Worm (Caenorhabditis elegans) whole organism, young adult: ENCODE results near the gene tag-124.
A peak's percentile ranks its signal among the peaks of the same experiment; 100 is the strongest.

Experiments used
- B0019.2 ChIP-seq: fragments of 200-800 bp; sonication (Bioruptor generic); conservative IDR thresholded peaks from 2 replicates; pipeline ENCODE4 v1.3.6; 2022; ENCODE audit warnings: missing genetic modification reagents, missing genetic modification characterization, missing compliant biosample characterization
- B0035.1 ChIP-seq: sonication (generic microtip); optimal IDR thresholded peaks from 2 replicates; lab custom pipeline; 2016; ENCODE audit warnings: missing genetic modification characterization, mild to moderate bottlenecking, missing compliant biosample characterization, missing genotype, missing genetic modification reagents
- D2030.7 ChIP-seq: fragments of 200-800 bp; sonication (Bioruptor generic); IDR thresholded peaks from 2 replicates; pipeline ENCODE4 v1.3.6; 2022; ENCODE audit warnings: missing genetic modification reagents, missing genetic modification characterization, missing compliant biosample characterization
- F39B2.1 ChIP-seq: fragments of 200-800 bp; sonication (Bioruptor generic); IDR thresholded peaks from 2 replicates; pipeline ENCODE4 v1.3.6; 2022; ENCODE audit warnings: missing genetic modification reagents, missing genetic modification characterization, missing compliant biosample characterization
- F49E8.2 ChIP-seq: sonication (generic microtip); optimal IDR thresholded peaks from 3 replicates; lab custom pipeline; 2017; ENCODE audit warnings: missing genetic modification characterization, mild to moderate bottlenecking, missing compliant biosample characterization, antibody characterized with exemption, moderate library complexity; ENCODE audit not compliant: insufficient read depth
- F52B5.7 ChIP-seq: sonication (generic microtip); optimal IDR thresholded peaks from 2 replicates; lab custom pipeline; 2016; ENCODE audit warnings: mild to moderate bottlenecking, missing genetic modification characterization, missing compliant biosample characterization
- Y53F4B.3 ChIP-seq: fragments of 200-800 bp; sonication (Bioruptor generic); IDR thresholded peaks from 2 replicates; pipeline ENCODE4 v1.3.6; 2022; ENCODE audit warnings: missing genetic modification reagents, missing genetic modification characterization, missing compliant biosample characterization
- Y56A3A.18 ChIP-seq: fragments of 200-800 bp; sonication (Bioruptor generic); IDR thresholded peaks from 2 replicates; pipeline ENCODE4 v1.3.6; 2022; ENCODE audit warnings: missing genetic modification reagents, missing genetic modification characterization, missing compliant biosample characterization
- Y67H2A.10 ChIP-seq: fragments of 200-800 bp; sonication (Bioruptor generic); conservative IDR thresholded peaks from 2 replicates; pipeline ENCODE4 v1.3.6; 2022; ENCODE audit warnings: missing genetic modification reagents, missing genetic modification characterization, missing compliant biosample characterization
- Y79H2A.3 ChIP-seq: fragments of 200-800 bp; sonication (Bioruptor generic); conservative IDR thresholded peaks from 2 replicates; pipeline ENCODE4 v1.3.6; 2022; ENCODE audit warnings: missing genetic modification reagents, missing genetic modification characterization, missing compliant biosample characterization
- Y95B8A.8 ChIP-seq: fragments of 200-800 bp; sonication (Bioruptor generic); IDR thresholded peaks from 2 replicates; pipeline ENCODE4 v1.3.6; 2022; ENCODE audit warnings: missing genetic modification reagents, missing genetic modification characterization, missing compliant biosample characterization
- ama-1 ChIP-seq, 3 experiments: fragments of 150-350 bp in 1 of 3; sonication (generic microtip) in 2 of 3; optimal IDR thresholded peaks; 2 replicates each; lab custom pipeline; 2014 to 2018; ENCODE audit warnings: missing biosample characterization in 2 of 3, missing genetic modification characterization in 2 of 3, missing genetic modification reagents in 2 of 3
- aptf-3 ChIP-seq: fragments of 200-800 bp; sonication (Bioruptor generic); IDR thresholded peaks from 2 replicates; pipeline ENCODE4 v1.3.6; 2022; ENCODE audit warnings: missing genetic modification characterization, missing compliant biosample characterization
- athp-1 ChIP-seq: sonication (generic microtip); optimal IDR thresholded peaks from 2 replicates; lab custom pipeline; 2017; ENCODE audit warnings: mild to moderate bottlenecking, missing genetic modification characterization, missing compliant biosample characterization
- attf-3 ChIP-seq: fragments of 200-800 bp; sonication (Bioruptor generic); conservative IDR thresholded peaks from 2 replicates; pipeline ENCODE4 v1.3.6; 2022; ENCODE audit warnings: missing genetic modification reagents, missing genetic modification characterization, missing compliant biosample characterization
- attf-5 ChIP-seq: fragments of 200-800 bp; sonication (Bioruptor generic); optimal IDR thresholded peaks from 2 replicates; lab custom pipeline; 2018; ENCODE audit warnings: mild to moderate bottlenecking, missing genetic modification characterization, missing compliant biosample characterization
- bed-2 ChIP-seq: fragments of 200-800 bp; sonication (Bioruptor generic); IDR thresholded peaks from 2 replicates; pipeline ENCODE4 v1.3.6; 2022; ENCODE audit warnings: missing genetic modification reagents, missing genetic modification characterization, missing compliant biosample characterization
- cebp-2 ChIP-seq: fragments of 200-800 bp; sonication (Bioruptor generic); IDR thresholded peaks from 2 replicates; pipeline ENCODE4 v1.3.6; 2022; ENCODE audit warnings: missing genetic modification characterization, missing compliant biosample characterization
- ceh-58 ChIP-seq: fragments of 200-800 bp; sonication (Bioruptor generic); IDR thresholded peaks from 2 replicates; pipeline ENCODE4 v1.3.6; 2022; ENCODE audit warnings: missing genetic modification characterization, missing compliant biosample characterization
- dpl-1 ChIP-seq: fragments of 150-350 bp; optimal IDR thresholded peaks from 2 replicates; lab custom pipeline; 2014; ENCODE audit warnings: missing biosample characterization, missing genetic modification reagents, missing genetic modification characterization
- efl-1 ChIP-seq: fragments of 150-350 bp; optimal IDR thresholded peaks from 2 replicates; lab custom pipeline; 2014; ENCODE audit warnings: missing biosample characterization, missing genetic modification reagents, missing genetic modification characterization
- egl-44 ChIP-seq: fragments of 200-800 bp; sonication (Bioruptor generic); IDR thresholded peaks from 2 replicates; pipeline ENCODE4 v1.3.6; 2022; ENCODE audit warnings: missing genetic modification reagents, missing genetic modification characterization, missing compliant biosample characterization
- fkh-3 ChIP-seq: sonication (generic microtip); optimal IDR thresholded peaks from 2 replicates; lab custom pipeline; 2016; ENCODE audit warnings: mild to moderate bottlenecking, missing genetic modification characterization, missing compliant biosample characterization
- hlh-12 ChIP-seq: sonication (generic microtip); optimal IDR thresholded peaks from 2 replicates; lab custom pipeline; 2016; ENCODE audit warnings: missing genetic modification characterization, missing compliant biosample characterization
- hmg-1.2 ChIP-seq: fragments of 200-800 bp; sonication (Bioruptor generic); IDR thresholded peaks from 2 replicates; pipeline ENCODE4 v1.3.6; 2022; ENCODE audit warnings: missing genetic modification reagents, missing genetic modification characterization, missing compliant biosample characterization
- hrde-1 ChIP-seq: sonication (generic microtip); optimal IDR thresholded peaks from 2 replicates; lab custom pipeline; 2016; ENCODE audit warnings: missing genetic modification characterization, mild to moderate bottlenecking, missing compliant biosample characterization, moderate library complexity, missing genotype, missing genetic modification reagents, borderline replicate concordance
- hsf-1 ChIP-seq: fragments of 200-800 bp; sonication (Bioruptor generic); IDR thresholded peaks from 2 replicates; pipeline ENCODE4 v1.3.6; 2022; ENCODE audit warnings: missing genetic modification reagents, missing genetic modification characterization, missing compliant biosample characterization
- lag-1 ChIP-seq: fragments of 200-800 bp; sonication (Bioruptor generic); IDR thresholded peaks from 2 replicates; pipeline ENCODE4 v1.3.6; 2022; ENCODE audit warnings: missing genetic modification reagents, missing genetic modification characterization, missing compliant biosample characterization
- let-526 ChIP-seq: fragments of 200-800 bp; sonication (Bioruptor generic); IDR thresholded peaks from 2 replicates; pipeline ENCODE4 v1.3.6; 2022; ENCODE audit warnings: missing genetic modification reagents, missing genetic modification characterization, missing compliant biosample characterization
- lin-26 ChIP-seq: fragments of 200-800 bp; sonication (Bioruptor generic); IDR thresholded peaks from 2 replicates; pipeline ENCODE4 v1.3.6; 2022; ENCODE audit warnings: missing genetic modification reagents, missing genetic modification characterization, missing compliant biosample characterization
- lin-35 ChIP-seq, 3 experiments: fragments of 150-350 bp in 2 of 3; sonication (generic microtip) in 1 of 3; optimal IDR thresholded peaks; 2 replicates each; lab custom pipeline; 2014 to 2018; ENCODE audit warnings: missing biosample characterization in 3 of 3, missing genetic modification characterization in 3 of 3, missing genetic modification reagents in 3 of 3
- lir-1 ChIP-seq: fragments of 200-800 bp; sonication (Bioruptor generic); conservative IDR thresholded peaks from 2 replicates; pipeline ENCODE4 v1.3.6; 2022; ENCODE audit warnings: missing genetic modification reagents, missing genetic modification characterization, missing compliant biosample characterization
- lsy-27 ChIP-seq: sonication (generic microtip); optimal IDR thresholded peaks from 2 replicates; lab custom pipeline; 2017; ENCODE audit warnings: missing genetic modification characterization, mild to moderate bottlenecking, missing compliant biosample characterization, antibody characterized with exemption, missing genotype, borderline replicate concordance; ENCODE audit not compliant: insufficient read depth
- mcd-1 ChIP-seq: fragments of 200-800 bp; sonication (Bioruptor generic); IDR thresholded peaks from 2 replicates; pipeline ENCODE4 v1.3.6; 2022; ENCODE audit warnings: missing genetic modification reagents, missing genetic modification characterization, missing compliant biosample characterization
- mel-28 ChIP-seq: sonication (generic microtip); optimal IDR thresholded peaks from 2 replicates; lab custom pipeline; 2016; ENCODE audit warnings: borderline replicate concordance, mild to moderate bottlenecking, missing genetic modification characterization, missing compliant biosample characterization
- nhr-120 ChIP-seq: fragments of 200-800 bp; sonication (Bioruptor generic); IDR thresholded peaks from 2 replicates; pipeline ENCODE4 v1.3.6; 2022; ENCODE audit warnings: missing genetic modification characterization, missing compliant biosample characterization
- nhr-27 ChIP-seq: fragments of 200-800 bp; sonication (Bioruptor generic); optimal IDR thresholded peaks from 2 replicates; lab custom pipeline; 2018; ENCODE audit warnings: mild to moderate bottlenecking, missing genetic modification characterization, moderate library complexity, missing compliant biosample characterization
- nhr-80 ChIP-seq: sonication (generic microtip); optimal IDR thresholded peaks from 2 replicates; lab custom pipeline; 2016; ENCODE audit warnings: missing genetic modification characterization, missing compliant biosample characterization
- pha-4 ChIP-seq: fragments of 150-350 bp; sonication (generic microtip); optimal IDR thresholded peaks from 2 replicates; lab custom pipeline; 2014; ENCODE audit warnings: missing biosample characterization, missing genetic modification reagents, missing genetic modification characterization
- rcor-1 ChIP-seq: fragments of 200-800 bp; sonication (Bioruptor generic); IDR thresholded peaks from 2 replicates; pipeline ENCODE4 v1.3.6; 2022; ENCODE audit warnings: missing genetic modification reagents, missing genetic modification characterization, missing compliant biosample characterization
- repo-1 ChIP-seq: sonication (generic microtip); optimal IDR thresholded peaks from 2 replicates; lab custom pipeline; 2017; ENCODE audit warnings: mild to moderate bottlenecking, missing genetic modification characterization, missing compliant biosample characterization
- rpc-1 ChIP-seq, 2 experiments: fragments of 150-350 bp in 1 of 2; sonication (generic microtip) in 1 of 2; optimal IDR thresholded peaks; 2 replicates each; lab custom pipeline; 2014 to 2018; ENCODE audit warnings: missing biosample characterization in 1 of 2, missing genetic modification characterization in 1 of 2, missing genetic modification reagents in 1 of 2, missing genotype in 1 of 2
- sdz-38 ChIP-seq: sonication (generic microtip); optimal IDR thresholded peaks from 2 replicates; lab custom pipeline; 2016; ENCODE audit warnings: missing genotype, missing genetic modification characterization, missing compliant biosample characterization
- somi-1 ChIP-seq: fragments of 200-800 bp; sonication (Bioruptor generic); optimal IDR thresholded peaks from 2 replicates; lab custom pipeline; 2018; ENCODE audit warnings: mild to moderate bottlenecking, missing genetic modification characterization, missing compliant biosample characterization
- tbp1 ChIP-seq: fragments of 200-800 bp; sonication (Bioruptor generic); optimal IDR thresholded peaks from 2 replicates; lab custom pipeline; 2018; ENCODE audit warnings: mild to moderate bottlenecking, missing genetic modification characterization, missing compliant biosample characterization
- unc-62 ChIP-seq: fragments of 150-350 bp; optimal IDR thresholded peaks from 2 replicates; lab custom pipeline; 2014; ENCODE audit warnings: missing biosample characterization, missing genetic modification reagents, missing genetic modification characterization
- zim-3 ChIP-seq: sonication (generic microtip); optimal IDR thresholded peaks from 2 replicates; lab custom pipeline; 2017; ENCODE audit warnings: mild to moderate bottlenecking, missing genetic modification characterization, moderate library complexity, missing compliant biosample characterization
- ztf-28 ChIP-seq: fragments of 200-800 bp; sonication (Bioruptor generic); IDR thresholded peaks from 2 replicates; pipeline ENCODE4 v1.3.6; 2022; ENCODE audit warnings: missing genetic modification reagents, missing genetic modification characterization, missing compliant biosample characterization
- ztf-3 ChIP-seq: fragments of 200-800 bp; sonication (Bioruptor generic); optimal IDR thresholded peaks from 2 replicates; lab custom pipeline; 2018; ENCODE audit warnings: mild to moderate bottlenecking, missing genetic modification characterization, missing compliant biosample characterization

Gene tag-124

DNA sequence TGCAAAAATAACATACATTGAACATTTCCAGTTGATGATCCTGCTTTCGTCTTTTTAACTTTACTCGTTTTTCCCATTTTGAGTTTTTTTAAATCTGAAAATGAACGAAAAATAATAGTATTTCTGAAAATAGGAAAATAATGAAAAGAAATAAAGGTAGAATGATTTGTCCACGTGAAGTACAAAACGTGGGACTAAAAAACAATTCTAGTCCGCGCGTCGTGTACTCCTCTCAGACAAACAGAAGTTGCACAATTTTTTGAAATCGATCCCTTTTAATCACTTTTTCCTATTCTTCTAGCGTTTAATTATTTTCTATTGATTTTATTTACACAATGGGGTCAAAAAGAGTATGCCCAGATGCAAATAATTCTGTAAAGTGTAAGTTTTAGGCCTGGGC is at the start of gene tag-124, which contains the start of gene E02H1.1:
tag-124 (plus strand) TSS at position 222 of the 400 bp plus-strand sequence.
E02H1.1 (minus strand) TSS at position 94 of the 400 bp plus-strand sequence.
- TF ChIP-seq lin-35 (GFP tag; optimal IDR thresholded peaks at IDR 0.05; lab: Kevin White, UChicago) (peak in 1 of 3 experiments; percentile 48), efl-1 (GFP tag; lab: Kevin White, UChicago) (no peak), attf-5 (GFP tag; lab: Kevin White, UChicago) (no peak), lir-1 (peak; percentile 50; the same call in 1 of the 2 replicates), attf-3 (GFP tag; lab: Robert Waterston, UW) (peak; percentile 59), rpc-1 (optimal IDR thresholded peaks at IDR 0.05; lab: Kevin White, UChicago) (no peak), rpc-1 (tag; optimal IDR thresholded peaks at IDR 0.05; lab: Kevin White, UChicago) (no peak), ztf-28 (GFP tag; lab: Robert Waterston, UW) (peak; percentile 64; the same call in 1 of the 2 replicates), let-526 (no peak), cebp-2 (GFP tag; lab: Robert Waterston, UW) (no peak), hlh-12 (tag; lab: Kevin White, UChicago) (no peak), F52B5.7 (tag; lab: Kevin White, UChicago) (no peak), Y53F4B.3 (GFP tag; lab: Robert Waterston, UW) (no peak), B0019.2 (GFP tag; lab: Robert Waterston, UW) (no peak), egl-44 (no peak), D2030.7 (GFP tag; lab: Robert Waterston, UW) (no peak), B0035.1 (tag; lab: Kevin White, UChicago) (no peak), ceh-58 (GFP tag; lab: Robert Waterston, UW) (no peak), nhr-80 (tag; lab: Kevin White, UChicago) (no peak), lag-1 (GFP tag; lab: Robert Waterston, UW) (no peak), F49E8.2 (tag; lab: Kevin White, UChicago) (no peak), Y67H2A.10 (GFP tag; lab: Robert Waterston, UW) (no peak), pha-4 (no peak), hsf-1 (no peak), hrde-1 (tag; lab: Kevin White, UChicago) (no peak), bed-2 (GFP tag; lab: Robert Waterston, UW) (0 out of 2 replicates have a peak, but pooled peaks have one; percentile 34), repo-1 (no peak), hmg-1.2 (GFP tag; lab: Robert Waterston, UW) (no peak), unc-62 (GFP tag; lab: Kevin White, UChicago) (no peak), tbp1 (GFP tag; lab: Kevin White, UChicago) (peak; percentile 21), aptf-3 (GFP tag; lab: Robert Waterston, UW) (no peak), mel-28 (tag; lab: Kevin White, UChicago) (no peak), ama-1 (optimal IDR thresholded peaks at IDR 0.05; lab: Kevin White, UChicago) (no peak), ama-1 (GFP tag; optimal IDR thresholded peaks at IDR 0.05; lab: Kevin White, UChicago) (no peak), somi-1 (GFP tag; lab: Kevin White, UChicago) (no peak), Y56A3A.18 (GFP tag; lab: Robert Waterston, UW) (no peak), fkh-3 (tag; lab: Kevin White, UChicago) (no peak), nhr-120 (GFP tag; lab: Robert Waterston, UW) (no peak), lin-26 (no peak), nhr-27 (tag; lab: Kevin White, UChicago) (no peak), dpl-1 (GFP tag; lab: Kevin White, UChicago) (no peak), ztf-3 (GFP tag; lab: Kevin White, UChicago) (no peak), rcor-1 (GFP tag; lab: Robert Waterston, UW) (peak; percentile 62), mcd-1 (GFP tag; lab: Robert Waterston, UW) (peak; percentile 63; the same call in 1 of the 2 replicates), F39B2.1 (GFP tag; lab: Robert Waterston, UW) (no peak), lsy-27 (tag; lab: Kevin White, UChicago) (no peak), athp-1 (peak; percentile 44), zim-3 (tag; lab: Kevin White, UChicago) (no peak), sdz-38 (tag; lab: Kevin White, UChicago) (no peak), Y79H2A.3 (GFP tag; lab: Robert Waterston, UW) (no peak), Y95B8A.8 (GFP tag; lab: Robert Waterston, UW) (no peak)
